Worm (Caenorhabditis elegans): ENCODE data around the gene tag-321.

tag-321 gene

DNA sequence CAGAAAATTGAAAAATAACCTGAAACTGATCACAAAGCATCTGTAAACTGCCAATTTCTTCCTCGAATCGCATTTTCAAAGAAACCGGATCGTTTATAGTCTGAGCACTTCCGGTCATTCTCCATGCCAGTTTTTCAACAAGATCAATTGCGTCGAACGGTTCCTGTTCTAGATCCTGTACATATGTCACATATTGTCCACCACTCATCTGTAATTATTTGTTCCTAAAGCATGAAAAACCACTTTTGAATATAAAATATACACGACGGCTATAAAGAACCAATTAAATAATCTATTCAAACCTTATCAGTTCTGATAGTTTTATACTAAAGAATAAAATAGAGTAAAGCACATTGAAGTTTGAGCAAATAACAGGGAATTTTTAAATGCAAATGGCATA, 1.4 kb downstream of the tag-321 start, which contains the start of gene sec-10:
sec-10 (minus strand) TSS at position 208 of the 400 bp plus-strand sequence.
- TF ChIP-seq daf-19 (GFP tag; conservative IDR thresholded peaks at IDR 0.05) (no peak), nhr-28 (tag; optimal IDR thresholded peaks at IDR 0.05) (peak; percentile 68), unc-62 (GFP tag; optimal IDR thresholded peaks at IDR 0.05 in 1 of 2) (no peak), unc-62 (tag; optimal IDR thresholded peaks at IDR 0.05) (no peak), snpc-1.2 (GFP tag; IDR thresholded peaks at IDR 0.05) (no peak), madf-9 (GFP tag; conservative IDR thresholded peaks at IDR 0.05) (no peak), lin-38 (GFP tag; IDR thresholded peaks at IDR 0.05) (peak; percentile 43; the same call in 1 of the 2 replicates), Y105C5A.15 (GFP tag; IDR thresholded peaks at IDR 0.05) (no peak), php-3 (GFP tag; IDR thresholded peaks at IDR 0.05) (peak; percentile 63), aha-1 (tag) (no peak), zfp-2 (tag; optimal IDR thresholded peaks at IDR 0.05) (no peak), hlh-30 (tag; optimal IDR thresholded peaks at IDR 0.05; ENCODE audit: insufficient read depth) (no peak), hif-1 (tag; optimal IDR thresholded peaks at IDR 0.05) (no peak), tag-97 (GFP tag; IDR thresholded peaks at IDR 0.05) (no peak), T26A8.4 (GFP tag; IDR thresholded peaks at IDR 0.05) (peak; percentile 64; the same call in 1 of the 2 replicates), mdl-1 (tag; optimal IDR thresholded peaks at IDR 0.05) (no peak), nhr-6 (tag; optimal IDR thresholded peaks at IDR 0.05) (no peak), spr-3 (GFP tag; optimal IDR thresholded peaks at IDR 0.05) (no peak), D1046.2 (GFP tag; IDR thresholded peaks at IDR 0.05) (no peak), pqm-1 (tag; optimal IDR thresholded peaks at IDR 0.05) (peak; percentile 9), T20F7.1 (GFP tag; optimal IDR thresholded peaks at IDR 0.05) (no peak), lsy-2 (tag; optimal IDR thresholded peaks at IDR 0.05) (no peak), R02D3.7 (tag; optimal IDR thresholded peaks at IDR 0.05) (no peak), fkh-10 (GFP tag; optimal IDR thresholded peaks at IDR 0.05) (no peak), lir-3 (tag; optimal IDR thresholded peaks at IDR 0.05) (no peak), zfp-3 (GFP tag; conservative IDR thresholded peaks at IDR 0.05) (peak; percentile 60; the same call in 1 of the 2 replicates), dve-1 (tag; optimal IDR thresholded peaks at IDR 0.05; ENCODE audit: insufficient read depth) (peak; percentile 57), nhr-10 (tag; optimal IDR thresholded peaks at IDR 0.05) (no peak), daf-16 (GFP tag; optimal IDR thresholded peaks at IDR 0.05) (no peak), daf-16 (tag; optimal IDR thresholded peaks at IDR 0.05) (peak; percentile 42), ZK546.5 (tag; optimal IDR thresholded peaks at IDR 0.05) (no peak), arid-1 (GFP tag; conservative IDR thresholded peaks at IDR 0.05) (0 out of 2 replicates have a peak, but pooled peaks have one; percentile 33), ceh-62 (tag; optimal IDR thresholded peaks at IDR 0.05) (no peak)

DNA sequence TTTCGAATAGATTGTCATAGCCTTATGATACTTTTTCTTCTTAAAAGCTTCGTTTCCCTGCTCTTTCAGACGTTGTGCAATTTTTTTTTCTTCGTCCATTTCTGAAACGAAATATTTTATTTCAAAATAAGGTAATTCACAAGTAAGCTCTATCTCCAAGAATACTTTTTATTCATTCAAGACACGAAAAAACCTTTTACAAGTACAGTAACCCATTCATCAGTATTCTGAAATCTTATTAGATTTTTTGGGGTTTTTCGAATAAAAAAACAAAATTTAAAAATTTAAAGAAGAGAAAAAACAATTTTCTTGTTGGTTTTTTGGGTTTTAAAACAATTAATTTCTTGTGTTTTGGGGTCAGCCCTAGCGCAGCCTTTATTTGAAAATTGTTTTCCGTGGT, 4.8 kb downstream of the tag-321 start, which contains the start of gene rpap-3:
rpap-3 (minus strand) TSS at position 101 of the 400 bp plus-strand sequence.
- peak in 1 of 2 experiments; percentile 0 for TF ChIP-seq daf-16 (GFP tag; optimal IDR thresholded peaks at IDR 0.05)
- no peak for TF ChIP-seq daf-16 (tag; optimal IDR thresholded peaks at IDR 0.05)
- TF ChIP-seq dve-1 (tag; optimal IDR thresholded peaks at IDR 0.05; ENCODE audit: insufficient read depth) = no peak

DNA sequence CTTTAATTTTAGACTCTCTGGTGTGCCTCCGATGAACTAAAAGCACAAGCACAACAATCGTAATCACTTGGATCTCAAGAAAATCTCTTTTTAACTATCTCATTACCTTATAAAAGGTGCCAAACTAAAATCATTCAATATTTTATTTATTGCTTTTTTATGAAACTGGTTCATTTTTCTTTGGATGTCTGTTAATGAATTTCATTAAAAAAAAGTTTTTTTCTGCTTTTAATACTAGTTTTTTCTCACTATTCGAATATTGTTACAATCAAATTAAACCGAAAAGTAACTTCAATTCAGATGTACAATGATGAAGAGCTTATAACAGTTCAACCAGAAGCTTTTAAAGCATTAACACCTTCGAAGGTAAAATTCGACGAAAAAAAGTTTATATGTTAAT, 7.9 kb downstream of the tag-321 start, which contains the start of gene swd-2.1:
swd-2.1 (plus strand) TSS at position 301 of the 400 bp plus-strand sequence.
- TF ChIP-seq arid-1 (GFP tag; conservative IDR thresholded peaks at IDR 0.05) = no peak
- no peak for TF ChIP-seq T26A8.4 (GFP tag; IDR thresholded peaks at IDR 0.05)
- TF ChIP-seq zfp-3 (GFP tag; conservative IDR thresholded peaks at IDR 0.05) = no peak
- TF ChIP-seq hmg-1.1 (GFP tag; IDR thresholded peaks at IDR 0.05) = no peak
- TF ChIP-seq nhr-237 (tag; optimal IDR thresholded peaks at IDR 0.05) = no peak
- no peak for TF ChIP-seq cey-2 (tag; optimal IDR thresholded peaks at IDR 0.05; ENCODE audit: borderline replicate concordance, insufficient read depth)
- no peak for TF ChIP-seq nhr-102 (tag; optimal IDR thresholded peaks at IDR 0.05)
- no peak for TF ChIP-seq F26F4.8 (GFP tag; conservative IDR thresholded peaks at IDR 0.05)
- no peak for TF ChIP-seq ama-1 (optimal IDR thresholded peaks at IDR 0.05)
